Fruit fly (Drosophila melanogaster) whole organism, embryonic: Measurements from ENCODE around the gene CG13002.

Experiments
- CG8290 ChIP-seq, 3 experiments: fragments of 200-800 bp; sonication (Bioruptor generic); optimal IDR thresholded peaks; 2 replicates each; lab custom pipeline; 2016 to 2019; ENCODE audit warnings: missing biosample characterization in 3 of 3, missing genetic modification characterization in 3 of 3, mild to moderate bottlenecking in 2 of 3, moderate library complexity in 1 of 3
- CG8388 ChIP-seq: fragments of 200-800 bp; sonication (Bioruptor generic); optimal IDR thresholded peaks from 2 replicates; lab custom pipeline; 2019; ENCODE audit warnings: missing biosample characterization, mild to moderate bottlenecking, missing genetic modification characterization, moderate library complexity
- CG9727 ChIP-seq: fragments of 200-800 bp; sonication (Bioruptor generic); optimal IDR thresholded peaks from 3 replicates; lab custom pipeline; 2017; ENCODE audit warnings: missing biosample characterization, mild to moderate bottlenecking, missing genetic modification characterization
- grn ChIP-seq: fragments of 200-800 bp; sonication (Bioruptor generic); optimal IDR thresholded peaks from 3 replicates; lab custom pipeline; 2017; ENCODE audit warnings: missing biosample characterization, missing genetic modification characterization
- gt ChIP-seq: fragments of 200-800 bp; sonication (Bioruptor generic); IDR thresholded peaks from 2 replicates; pipeline ENCODE4 v1.3.6; 2022; ENCODE audit warnings: missing biosample characterization, missing genetic modification characterization

DNA sequence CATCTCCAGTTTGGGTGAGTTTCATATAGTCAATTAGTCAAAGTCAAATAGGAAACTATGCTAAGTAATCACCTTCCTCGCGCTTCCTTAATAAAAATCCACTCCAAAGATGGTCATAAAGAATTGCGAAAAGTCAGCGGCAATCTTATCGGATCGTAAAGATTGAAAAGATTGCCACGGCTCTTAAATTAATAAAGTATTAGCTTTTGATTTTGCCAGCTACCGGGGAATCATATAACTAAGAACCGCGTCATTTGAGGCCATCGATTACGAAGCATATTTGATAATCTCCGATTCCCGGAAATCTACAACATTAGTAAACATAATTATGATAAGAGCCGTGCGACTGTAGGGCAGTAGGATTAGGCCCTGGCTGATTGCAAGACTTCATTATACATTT, 44.8 kb downstream of the CG13002 start:
- TF ChIP-seq gt (GFP tag; lab: Robert Waterston, UW) (no peak), CG9727 (no peak), grn (GFP tag; lab: Kevin White, UChicago) (no peak), CG8290 (GFP tag; optimal IDR thresholded peaks at IDR 0.05; lab: Kevin White, UChicago) (no peak), CG8290 (tag; optimal IDR thresholded peaks at IDR 0.05; lab: Kevin White, UChicago) (no peak), CG8388 (GFP tag; lab: Kevin White, UChicago) (no peak)
